Fruit fly (Drosophila melanogaster) whole organism, embryonic: ENCODE measurements around the gene bor.

Experiments used
- Atf-2 ChIP-seq: fragments of 200-800 bp; sonication (Bioruptor generic); optimal IDR thresholded peaks from 2 replicates; lab custom pipeline; 2016; ENCODE audit warnings: missing biosample characterization, missing genetic modification characterization
- CG12155 ChIP-seq: fragments of 200-800 bp; sonication (Bioruptor generic); optimal IDR thresholded peaks from 3 replicates; lab custom pipeline; 2016; ENCODE audit warnings: missing biosample characterization, missing genetic modification characterization
- CG1233 ChIP-seq: fragments of 200-800 bp; sonication (Bioruptor generic); optimal IDR thresholded peaks from 4 replicates; lab custom pipeline; 2018; ENCODE audit warnings: missing biosample characterization, mild to moderate bottlenecking, missing genetic modification characterization
- CG13424 ChIP-seq: fragments of 200-800 bp; sonication (Bioruptor generic); optimal IDR thresholded peaks from 2 replicates; lab custom pipeline; 2019; ENCODE audit warnings: missing biosample characterization, mild to moderate bottlenecking, missing genetic modification characterization, moderate library complexity
- CG13894 ChIP-seq: fragments of 200-800 bp; sonication (Bioruptor generic); optimal IDR thresholded peaks from 3 replicates; lab custom pipeline; 2018; ENCODE audit warnings: missing biosample characterization, mild to moderate bottlenecking, missing genetic modification characterization, moderate library complexity
- CG15269 ChIP-seq: fragments of 200-800 bp; sonication (Bioruptor generic); optimal IDR thresholded peaks from 2 replicates; lab custom pipeline; 2018; ENCODE audit warnings: missing biosample characterization, mild to moderate bottlenecking, missing genetic modification characterization, moderate library complexity
- CG15514 ChIP-seq: fragments of 200-800 bp; sonication (Bioruptor generic); optimal IDR thresholded peaks from 3 replicates; lab custom pipeline; 2017; ENCODE audit warnings: missing biosample characterization, missing genetic modification characterization, mild to moderate bottlenecking, moderate library complexity, missing genetic modification reagents
- CG17568 ChIP-seq: fragments of 200-800 bp; sonication (Bioruptor generic); optimal IDR thresholded peaks from 2 replicates; lab custom pipeline; 2018; ENCODE audit warnings: missing biosample characterization, mild to moderate bottlenecking, missing genetic modification characterization, moderate library complexity
- CG2199 ChIP-seq: fragments of 200-800 bp; sonication (Bioruptor generic); IDR thresholded peaks from 3 replicates; pipeline ENCODE4 v1.3.6; 2022; ENCODE audit warnings: missing biosample characterization, missing genetic modification characterization
- CG2678 ChIP-seq: fragments of 200-800 bp; sonication (Bioruptor generic); optimal IDR thresholded peaks from 3 replicates; lab custom pipeline; 2019; ENCODE audit warnings: missing biosample characterization, mild to moderate bottlenecking, missing genetic modification characterization, moderate library complexity
- CG3065 ChIP-seq: fragments of 200-800 bp; sonication (Bioruptor generic); optimal IDR thresholded peaks from 2 replicates; lab custom pipeline; 2016; ENCODE audit warnings: missing biosample characterization, missing genetic modification characterization
- CG32532 ChIP-seq: fragments of 200-800 bp; sonication (Bioruptor generic); IDR thresholded peaks from 2 replicates; pipeline ENCODE4 v1.3.6; 2022; ENCODE audit warnings: missing biosample characterization, missing genetic modification characterization
- CG32772 ChIP-seq: fragments of 200-800 bp; sonication (Bioruptor generic); IDR thresholded peaks from 2 replicates; pipeline ENCODE4 v1.3.6; 2022; ENCODE audit warnings: missing biosample characterization, missing genetic modification characterization
- CG3726 ChIP-seq: fragments of 200-800 bp; sonication (Bioruptor generic); IDR thresholded peaks from 3 replicates; pipeline ENCODE4, ENCODE4 v1.3.6; 2022; ENCODE audit warnings: missing biosample characterization, missing genetic modification characterization
- CG3995 ChIP-seq: fragments of 200-800 bp; sonication (Bioruptor generic); optimal IDR thresholded peaks from 3 replicates; lab custom pipeline; 2016; ENCODE audit warnings: missing biosample characterization, missing genetic modification characterization
- CG4820 ChIP-seq: fragments of 200-800 bp; sonication (Bioruptor generic); optimal IDR thresholded peaks from 3 replicates; lab custom pipeline; 2016; ENCODE audit warnings: missing biosample characterization, missing genetic modification characterization
- CG5180 ChIP-seq: fragments of 200-800 bp; sonication (Bioruptor generic); optimal IDR thresholded peaks from 3 replicates; lab custom pipeline; 2017; ENCODE audit warnings: missing biosample characterization, missing genetic modification characterization, mild to moderate bottlenecking, moderate library complexity, missing genetic modification reagents
- CG7987 ChIP-seq: fragments of 200-800 bp; sonication (Bioruptor generic); optimal IDR thresholded peaks from 2 replicates; lab custom pipeline; 2018; ENCODE audit warnings: missing biosample characterization, mild to moderate bottlenecking, missing genetic modification characterization, moderate library complexity
- CG8290 ChIP-seq, 3 experiments: fragments of 200-800 bp; sonication (Bioruptor generic); optimal IDR thresholded peaks; 2 replicates each; lab custom pipeline; 2016 to 2019; ENCODE audit warnings: missing biosample characterization in 3 of 3, missing genetic modification characterization in 3 of 3, mild to moderate bottlenecking in 2 of 3, moderate library complexity in 1 of 3
- CG9932 ChIP-seq: fragments of 200-800 bp; sonication (Bioruptor generic); IDR thresholded peaks from 2 replicates; pipeline ENCODE4 v1.3.6; 2022; ENCODE audit warnings: missing biosample characterization, missing genetic modification characterization
- E2f2 ChIP-seq: fragments of 200-800 bp; sonication (Bioruptor generic); IDR thresholded peaks from 2 replicates; pipeline ENCODE4 v1.3.6; 2022; ENCODE audit warnings: missing biosample characterization, missing genetic modification characterization
- Fer1 ChIP-seq: fragments of 200-800 bp; sonication (Bioruptor generic); optimal IDR thresholded peaks from 2 replicates; lab custom pipeline; 2017; ENCODE audit warnings: missing biosample characterization, mild to moderate bottlenecking, missing genetic modification characterization
- H15 ChIP-seq: fragments of 200-800 bp; sonication (Bioruptor generic); IDR thresholded peaks from 3 replicates; pipeline ENCODE4 v1.3.6; 2022; ENCODE audit warnings: missing biosample characterization, missing genetic modification characterization
- HHEX ChIP-seq: fragments of 200-800 bp; sonication (Bioruptor generic); optimal IDR thresholded peaks from 3 replicates; lab custom pipeline; 2017; ENCODE audit warnings: missing biosample characterization, mild to moderate bottlenecking, missing genetic modification characterization, missing genetic modification reagents
- Hr78 ChIP-seq, 2 experiments: fragments of 200-800 bp in 1 of 2; fragments of >200 bp in 1 of 2; sonication (Bioruptor generic) in 1 of 2; optimal IDR thresholded peaks; 2 replicates each; lab custom pipeline; 2017 to 2019; ENCODE audit warnings: missing biosample characterization in 2 of 2, missing genetic modification characterization in 2 of 2, mild to moderate bottlenecking in 1 of 2, moderate library complexity in 1 of 2
- Lim3 ChIP-seq: fragments of 200-800 bp; sonication (Bioruptor generic); IDR thresholded peaks from 2 replicates; pipeline ENCODE4 v1.3.6; 2022; ENCODE audit warnings: missing biosample characterization, missing genetic modification characterization
- Nf-YC ChIP-seq: fragments of 200-800 bp; optimal IDR thresholded peaks from 3 replicates; lab custom pipeline; 2019; ENCODE audit warnings: missing biosample characterization, mild to moderate bottlenecking, missing genetic modification characterization, moderate library complexity
- Vsx1 ChIP-seq: fragments of 200-800 bp; sonication (Bioruptor generic); optimal IDR thresholded peaks from 2 replicates; lab custom pipeline; 2017; ENCODE audit warnings: missing biosample characterization, mild to moderate bottlenecking, missing genetic modification characterization, missing genetic modification reagents
- Xbp1 ChIP-seq: fragments of 200-800 bp; sonication (Bioruptor generic); optimal IDR thresholded peaks from 3 replicates; lab custom pipeline; 2016; ENCODE audit warnings: missing biosample characterization, mild to moderate bottlenecking, missing genetic modification characterization
- caup ChIP-seq: fragments of 200-800 bp; sonication (Bioruptor generic); optimal IDR thresholded peaks from 3 replicates; lab custom pipeline; 2017; ENCODE audit warnings: missing biosample characterization, mild to moderate bottlenecking, missing genetic modification characterization, moderate library complexity; ENCODE audit not compliant: severe bottlenecking
- croc ChIP-seq: fragments of 200-800 bp; sonication (Bioruptor generic); conservative IDR thresholded peaks from 3 replicates; pipeline ENCODE4 v1.3.6; 2022; ENCODE audit warnings: missing biosample characterization, missing genetic modification characterization
- jumu ChIP-seq: fragments of 200-800 bp; sonication (Bioruptor generic); optimal IDR thresholded peaks from 3 replicates; lab custom pipeline; 2016; ENCODE audit warnings: missing biosample characterization, missing genetic modification characterization
- ken ChIP-seq: fragments of 200-800 bp; sonication (Bioruptor generic); IDR thresholded peaks from 3 replicates; pipeline ENCODE4 v1.3.6; 2022; ENCODE audit warnings: missing biosample characterization, missing genetic modification characterization
- odd ChIP-seq: fragments of 200-800 bp; sonication (Bioruptor generic); optimal IDR thresholded peaks from 2 replicates; lab custom pipeline; 2017; ENCODE audit warnings: missing biosample characterization, mild to moderate bottlenecking, missing genetic modification characterization
- org-1 ChIP-seq: fragments of 200-800 bp; sonication (Bioruptor generic); optimal IDR thresholded peaks from 2 replicates; lab custom pipeline; 2017; ENCODE audit warnings: missing biosample characterization, missing genetic modification characterization
- repo ChIP-seq: fragments of 200-800 bp; sonication (Bioruptor generic); optimal IDR thresholded peaks from 2 replicates; lab custom pipeline; 2016; ENCODE audit warnings: missing biosample characterization, missing genetic modification characterization
- run ChIP-seq: fragments of 200-800 bp; sonication (Bioruptor generic); optimal IDR thresholded peaks from 3 replicates; lab custom pipeline; 2018; ENCODE audit warnings: missing biosample characterization, mild to moderate bottlenecking, missing genetic modification characterization
- slou ChIP-seq: fragments of 200-800 bp; sonication (Bioruptor generic); optimal IDR thresholded peaks from 3 replicates; lab custom pipeline; 2016; ENCODE audit warnings: missing biosample characterization, missing genetic modification characterization
- sob ChIP-seq: fragments of 200-800 bp; sonication (Bioruptor generic); IDR thresholded peaks from 2 replicates; pipeline ENCODE4 v1.3.6; 2022; ENCODE audit warnings: missing biosample characterization, missing genetic modification characterization
- ssp ChIP-seq: fragments of 200-800 bp; sonication (Bioruptor generic); IDR thresholded peaks from 2 replicates; pipeline ENCODE4 v1.3.6; 2022; ENCODE audit warnings: missing biosample characterization, missing genetic modification characterization
- stwl ChIP-seq: fragments of 200-800 bp; sonication (Bioruptor generic); optimal IDR thresholded peaks from 3 replicates; lab custom pipeline; 2018; ENCODE audit warnings: missing biosample characterization, mild to moderate bottlenecking, missing genetic modification characterization, moderate library complexity
- tap ChIP-seq: fragments of 200-800 bp; optimal IDR thresholded peaks from 3 replicates; lab custom pipeline; 2019; ENCODE audit warnings: missing biosample characterization, mild to moderate bottlenecking, missing genetic modification characterization, moderate library complexity
- usp ChIP-seq: fragments of >200 bp; optimal IDR thresholded peaks from 2 replicates; lab custom pipeline; 2017; ENCODE audit warnings: missing biosample characterization, missing genetic modification characterization
- wek ChIP-seq: fragments of 200-800 bp; sonication (Bioruptor generic); optimal IDR thresholded peaks from 3 replicates; lab custom pipeline; 2018; ENCODE audit warnings: missing biosample characterization, mild to moderate bottlenecking, missing genetic modification characterization, moderate library complexity

bor gene

dm6 chr3R:16212859-16213708 lies 50.8 kb downstream of the bor start (continued):
- TF ChIP-seq croc (GFP tag; lab: Robert Waterston, UW) = no peak
- peak; percentile 85 for TF ChIP-seq Fer1 (GFP tag; lab: Kevin White, UChicago)
- TF ChIP-seq CG13424 (tag; lab: Kevin White, UChicago) = peak; percentile 59
- TF ChIP-seq Hr78 (GFP tag; optimal IDR thresholded peaks at IDR 0.05; lab: Kevin White, UChicago) = peak in 1 of 2 experiments; percentile 11
- 0 out of 3 replicates have a peak, but pooled peaks have one; percentile 20 for TF ChIP-seq CG2199 (GFP tag; lab: Robert Waterston, UW)
- 0 out of 3 replicates have a peak, but pooled peaks have one; percentile 31 for TF ChIP-seq CG3726 (GFP tag; lab: Robert Waterston, UW)
- TF ChIP-seq odd (GFP tag; lab: Kevin White, UChicago) = peak; percentile 55
- no peak for TF ChIP-seq repo
- no peak for TF ChIP-seq jumu (GFP tag; lab: Kevin White, UChicago)
- no peak for TF ChIP-seq Nf-YC (tag; lab: Kevin White, UChicago)
- no peak for TF ChIP-seq CG3065
- TF ChIP-seq CG4820 (GFP tag; lab: Kevin White, UChicago) = peak; percentile 45
- TF ChIP-seq CG8290 (GFP tag; optimal IDR thresholded peaks at IDR 0.05; lab: Kevin White, UChicago) = no peak
- TF ChIP-seq CG8290 (tag; optimal IDR thresholded peaks at IDR 0.05; lab: Kevin White, UChicago) = peak in 1 of 2 experiments; percentile 12
- TF ChIP-seq CG2678 (tag; lab: Kevin White, UChicago) = peak; percentile 85
- peak; percentile 6; the same call in 1 of the 2 replicates for TF ChIP-seq CG32532 (GFP tag; lab: Robert Waterston, UW)

DNA sequence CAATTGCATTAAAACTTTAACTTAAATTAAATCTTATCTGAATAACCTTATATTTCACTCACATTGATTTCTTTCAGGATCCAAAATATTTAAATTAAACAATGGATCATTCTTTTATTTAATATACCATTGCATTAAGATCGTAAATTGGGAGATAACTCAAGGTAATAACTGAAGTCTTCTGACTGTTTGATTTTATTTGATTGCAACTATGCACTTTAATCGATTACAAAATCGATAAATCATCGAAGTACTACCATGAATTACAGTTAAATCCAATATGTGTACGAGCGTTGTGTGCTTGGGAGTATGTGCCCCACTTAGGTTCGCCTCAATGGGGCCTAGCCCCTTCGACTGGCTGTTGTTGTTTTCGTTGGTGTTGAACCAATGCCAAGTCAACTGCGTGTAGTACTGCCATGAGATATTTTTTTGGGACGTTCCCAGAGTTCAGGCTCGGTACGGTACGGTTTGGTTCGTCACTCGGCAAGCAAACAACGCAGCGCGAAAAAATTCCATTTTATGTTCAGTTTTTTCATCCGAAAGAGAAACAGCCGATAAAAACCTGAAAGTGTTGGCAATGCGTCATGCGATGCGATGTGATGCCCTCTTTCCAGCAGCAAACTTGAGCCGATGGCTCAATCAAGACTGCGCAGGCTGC lies 51.9 kb downstream of the bor start:
- no peak for TF ChIP-seq Xbp1 (GFP tag; lab: Kevin White, UChicago)
- no peak for TF ChIP-seq ssp (GFP tag; lab: Robert Waterston, UW)
- no peak for TF ChIP-seq H15 (GFP tag; lab: Robert Waterston, UW)
- no peak for TF ChIP-seq slou (GFP tag; lab: Kevin White, UChicago)
- TF ChIP-seq E2f2 (GFP tag; lab: Robert Waterston, UW) = 0 out of 2 replicates have a peak, but pooled peaks have one; percentile 10
- TF ChIP-seq caup = no peak
- TF ChIP-seq CG5180 (GFP tag; lab: Kevin White, UChicago) = peak; percentile 41
- TF ChIP-seq wek (GFP tag; lab: Kevin White, UChicago) = no peak
- TF ChIP-seq org-1 = peak; percentile 5
- no peak for TF ChIP-seq run (tag; lab: Kevin White, UChicago)
- no peak for TF ChIP-seq tap (tag; lab: Kevin White, UChicago)
- TF ChIP-seq CG12155 (GFP tag; lab: Kevin White, UChicago) = no peak
- no peak for TF ChIP-seq Vsx1
- peak; percentile 16 for TF ChIP-seq CG15269 (tag; lab: Kevin White, UChicago)
- 0 out of 2 replicates have a peak, but pooled peaks have one; percentile 9 for TF ChIP-seq CG32772
- TF ChIP-seq CG7987 (GFP tag; lab: Kevin White, UChicago) = peak; percentile 1
- TF ChIP-seq CG1233 (GFP tag; lab: Kevin White, UChicago) = no peak
- 0 out of 3 replicates have a peak, but pooled peaks have one; percentile 7 for TF ChIP-seq ken (GFP tag; lab: Robert Waterston, UW)
- TF ChIP-seq sob (GFP tag; lab: Robert Waterston, UW) = no peak
- no peak for TF ChIP-seq Lim3 (GFP tag; lab: Robert Waterston, UW)
- TF ChIP-seq jumu (GFP tag; lab: Kevin White, UChicago) = no peak
- TF ChIP-seq CG15514 = no peak
- TF ChIP-seq CG3995 = no peak
- TF ChIP-seq stwl (tag; lab: Kevin White, UChicago) = peak; percentile 74
- TF ChIP-seq Atf-2 = no peak
- TF ChIP-seq CG17568 = peak; percentile 7
- peak; percentile 2 for TF ChIP-seq CG2678 (tag; lab: Kevin White, UChicago)
- 0 out of 2 replicates have a peak, but pooled peaks have one; percentile 8 for TF ChIP-seq CG9932 (GFP tag; lab: Robert Waterston, UW)
- TF ChIP-seq HHEX = no peak
- TF ChIP-seq CG8290 (GFP tag; optimal IDR thresholded peaks at IDR 0.05; lab: Kevin White, UChicago) = no peak
- peak in 1 of 2 experiments; percentile 65 for TF ChIP-seq CG8290 (tag; optimal IDR thresholded peaks at IDR 0.05; lab: Kevin White, UChicago)
- peak; percentile 1 for TF ChIP-seq CG13894
- no peak for TF ChIP-seq usp (GFP tag; lab: Kevin White, UChicago)
